Worm (Caenorhabditis elegans): ENCODE measurements around the gene cutl-18.

DNA sequence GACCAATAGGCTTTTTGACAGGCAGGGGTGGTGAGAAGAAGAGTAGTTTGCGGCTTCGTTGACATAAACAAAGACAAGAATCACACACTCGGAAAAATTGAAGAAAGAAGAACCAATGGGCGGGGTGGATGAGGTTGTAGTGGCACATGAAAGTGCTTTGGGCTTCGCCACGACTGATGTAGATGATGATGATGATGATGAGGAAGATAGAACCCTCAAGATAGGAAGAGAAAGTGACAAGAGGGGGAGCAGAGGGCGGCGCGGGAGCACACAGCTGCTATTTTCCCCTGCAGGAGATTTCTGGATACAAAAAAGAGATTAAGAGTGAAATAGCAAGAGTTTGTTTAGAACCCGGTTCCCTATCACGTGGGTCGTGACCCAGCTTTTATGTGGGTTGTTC, 7.8 kb downstream of the cutl-18 start:
- TF ChIP-seq nhr-111 (GFP tag; optimal IDR thresholded peaks at IDR 0.05) (no peak), lin-13 (GFP tag; optimal IDR thresholded peaks at IDR 0.05) (no peak), pqm-1 (tag; optimal IDR thresholded peaks at IDR 0.05) (no peak), ztf-11 (tag; optimal IDR thresholded peaks at IDR 0.05) (no peak), lin-15B (tag; optimal IDR thresholded peaks at IDR 0.05) (no peak)

All from whole organism, L4 larva.